Worm (Caenorhabditis elegans): ENCODE results near the gene Y26G10.6.
A peak's percentile ranks its signal among the peaks of the same experiment; 100 is the strongest.

Gene Y26G10.6

DNA sequence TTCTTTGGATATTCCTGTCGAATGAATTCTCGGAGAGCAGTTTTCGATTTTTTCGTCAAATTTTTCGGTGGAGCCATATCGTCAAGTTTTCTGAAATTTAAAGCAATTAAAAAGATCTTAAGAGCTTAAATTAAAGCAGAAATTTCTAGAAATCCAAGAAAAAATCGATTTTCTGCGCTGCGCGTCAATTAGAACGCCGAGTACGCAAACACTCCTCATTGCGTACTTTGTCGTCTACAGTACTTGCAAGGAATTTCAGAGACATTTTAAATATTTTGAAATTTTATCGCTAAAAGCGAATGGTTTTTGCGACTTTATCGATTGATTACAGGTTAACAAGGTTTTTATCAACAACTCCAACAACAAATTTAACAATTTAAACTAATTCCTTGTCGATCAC lies 44.6 kb upstream of the Y26G10.6 start (continued):
- TF ChIP-seq xnd-1 (tag; optimal IDR thresholded peaks at IDR 0.05), result no peak
- no peak for TF ChIP-seq repo-1 (tag; optimal IDR thresholded peaks at IDR 0.05)
- no peak for TF ChIP-seq Y53F4B.3 (GFP tag; IDR thresholded peaks at IDR 0.05)
- TF ChIP-seq F49E8.2 (tag; optimal IDR thresholded peaks at IDR 0.05; ENCODE audit: insufficient read depth), result peak; percentile 2
- TF ChIP-seq F23B12.7 (tag; optimal IDR thresholded peaks at IDR 0.05; ENCODE audit: insufficient read depth), result no peak
- TF ChIP-seq B0336.3 (GFP tag; IDR thresholded peaks at IDR 0.05), result no peak
- TF ChIP-seq C06A6.2 (GFP tag; conservative IDR thresholded peaks at IDR 0.05), result no peak
- TF ChIP-seq lag-1 (GFP tag; IDR thresholded peaks at IDR 0.05), result no peak
- no peak for TF ChIP-seq attf-5 (GFP tag; optimal IDR thresholded peaks at IDR 0.05)
- no peak for TF ChIP-seq lin-35 (GFP tag; optimal IDR thresholded peaks at IDR 0.05)
- no peak for TF ChIP-seq dox-1 (GFP tag; IDR thresholded peaks at IDR 0.05)
- TF ChIP-seq B0261.1 (tag; optimal IDR thresholded peaks at IDR 0.05), result no peak
- TF ChIP-seq Y95B8A.8 (GFP tag; IDR thresholded peaks at IDR 0.05), result no peak
- peak; percentile 75 for TF ChIP-seq lsl-1 (GFP tag; optimal IDR thresholded peaks at IDR 0.05)
- no peak for TF ChIP-seq ceh-27 (GFP tag; optimal IDR thresholded peaks at IDR 0.05)
- no peak for TF ChIP-seq F55B11.4 (tag; optimal IDR thresholded peaks at IDR 0.05; ENCODE audit: borderline replicate concordance, insufficient read depth)
- TF ChIP-seq madf-8 (GFP tag; conservative IDR thresholded peaks at IDR 0.05), result no peak
- TF ChIP-seq nhr-90 (tag; optimal IDR thresholded peaks at IDR 0.05), result no peak

DNA sequence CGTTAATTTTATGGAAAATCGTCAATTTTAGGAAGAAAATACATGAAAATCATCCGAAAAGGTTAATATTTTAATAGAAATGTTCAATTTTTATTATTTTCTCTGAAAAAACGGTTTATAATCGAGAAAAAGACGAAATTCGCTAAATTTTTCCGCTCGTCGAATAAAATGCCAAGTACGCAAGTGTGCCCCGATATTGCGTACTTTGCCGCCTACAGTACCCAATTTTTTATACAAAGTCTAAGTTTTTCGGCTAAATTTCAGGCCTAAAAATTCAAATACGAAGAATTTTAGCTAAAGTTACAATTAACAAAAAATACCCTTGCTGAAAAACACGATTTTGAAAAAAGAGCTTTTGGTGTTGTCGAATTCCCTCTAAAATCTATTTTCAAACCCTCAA lies 40.9 kb upstream of the Y26G10.6 start:
- TF ChIP-seq lsl-1 (GFP tag; optimal IDR thresholded peaks at IDR 0.05), result peak; percentile 88
- TF ChIP-seq efl-1 (GFP tag; optimal IDR thresholded peaks at IDR 0.05), result no peak
- no peak for TF ChIP-seq Y79H2A.3 (GFP tag; conservative IDR thresholded peaks at IDR 0.05)
- TF ChIP-seq D2030.7 (GFP tag; IDR thresholded peaks at IDR 0.05), result peak; percentile 48
- peak; percentile 63 for TF ChIP-seq madf-6 (GFP tag; IDR thresholded peaks at IDR 0.05)
- no peak for TF ChIP-seq madf-8 (GFP tag; conservative IDR thresholded peaks at IDR 0.05)
- 0 out of 2 replicates have a peak, but pooled peaks have one; percentile 16 for TF ChIP-seq ceh-91 (GFP tag; IDR thresholded peaks at IDR 0.05)
- TF ChIP-seq xnd-1 (tag; optimal IDR thresholded peaks at IDR 0.05), result peak; percentile 56

DNA sequence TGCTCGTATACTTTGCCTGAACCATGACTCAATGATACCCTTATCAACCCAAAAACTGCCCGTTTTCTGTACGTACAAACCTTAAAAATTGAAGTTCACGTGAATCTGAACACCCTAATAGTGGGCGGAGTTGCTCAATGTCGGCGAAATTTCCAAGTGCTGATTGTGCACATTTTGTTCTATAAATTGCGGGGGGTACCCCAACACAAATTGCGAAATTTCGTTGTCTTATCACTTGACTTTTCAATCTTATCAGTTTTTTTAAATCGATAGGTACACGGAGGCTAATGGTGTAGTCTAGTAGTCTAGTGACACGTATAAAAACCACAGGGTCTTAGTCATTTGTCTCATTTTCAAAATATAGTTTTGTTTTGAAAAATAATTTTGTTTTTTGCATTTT lies 40.5 kb upstream of the Y26G10.6 start, which contains the start of gene fbxa-108:
fbxa-108 (minus strand) TSS at position 158 of the 400 bp plus-strand sequence.
- TF ChIP-seq attf-5 (GFP tag; optimal IDR thresholded peaks at IDR 0.05), result peak; percentile 13
- peak; percentile 64 for TF ChIP-seq B0336.3 (GFP tag; IDR thresholded peaks at IDR 0.05)
- TF ChIP-seq nhr-80 (tag; optimal IDR thresholded peaks at IDR 0.05), result peak; percentile 99
- TF ChIP-seq F23B12.7 (tag; optimal IDR thresholded peaks at IDR 0.05; ENCODE audit: insufficient read depth), result peak; percentile 10
- TF ChIP-seq unc-62 (GFP tag; optimal IDR thresholded peaks at IDR 0.05), result peak; percentile 17
- TF ChIP-seq madf-10 (tag; optimal IDR thresholded peaks at IDR 0.05), result peak; percentile 33
- no peak for TF ChIP-seq sea-2 (GFP tag; IDR thresholded peaks at IDR 0.05)
- TF ChIP-seq tbp1 (GFP tag; optimal IDR thresholded peaks at IDR 0.05), result peak; percentile 22
- no peak for TF ChIP-seq snpc-4 (GFP tag; optimal IDR thresholded peaks at IDR 0.05)
- peak in 3 of 4 experiments; percentile 45 to 71 (median 61) for TF ChIP-seq snpc-4 (tag; optimal IDR thresholded peaks at IDR 0.05)
- no peak for TF ChIP-seq K11D2.4 (GFP tag; IDR thresholded peaks at IDR 0.05)
- TF ChIP-seq ets-4 (GFP tag; optimal IDR thresholded peaks at IDR 0.05), result peak; percentile 67
- TF ChIP-seq lsy-27 (tag; optimal IDR thresholded peaks at IDR 0.05; ENCODE audit: borderline replicate concordance, insufficient read depth), result no peak
- TF ChIP-seq ztf-22 (GFP tag; optimal IDR thresholded peaks at IDR 0.05), result peak; percentile 79
- peak; percentile 78 for TF ChIP-seq atf-7 (tag; optimal IDR thresholded peaks at IDR 0.05)
- no peak for TF ChIP-seq hlh-12 (tag; optimal IDR thresholded peaks at IDR 0.05)
- peak; percentile 14 to 35 for TF ChIP-seq let-607 (tag; optimal IDR thresholded peaks at IDR 0.05)
- peak; percentile 9 for TF ChIP-seq F22D6.2 (tag; optimal IDR thresholded peaks at IDR 0.05)
- TF ChIP-seq pha-4 (tag; optimal IDR thresholded peaks at IDR 0.05), result peak; percentile 82
- TF ChIP-seq dox-1 (GFP tag; IDR thresholded peaks at IDR 0.05), result peak; percentile 55; the same call in 1 of the 2 replicates
- 0 out of 2 replicates have a peak, but pooled peaks have one; percentile 46 for TF ChIP-seq egl-44 (GFP tag; IDR thresholded peaks at IDR 0.05)
- no peak for TF ChIP-seq lsl-1 (GFP tag; optimal IDR thresholded peaks at IDR 0.05)
- peak; percentile 60; the same call in 1 of the 2 replicates for TF ChIP-seq nfyb-1 (GFP tag; IDR thresholded peaks at IDR 0.05)
- no peak for TF ChIP-seq die-1 (tag; optimal IDR thresholded peaks at IDR 0.05)
- TF ChIP-seq cebp-1 (GFP tag; IDR thresholded peaks at IDR 0.05), result peak; percentile 97
- peak; percentile 97 for TF ChIP-seq cebp-1 (tag; optimal IDR thresholded peaks at IDR 0.05)
- peak; percentile 59 for TF ChIP-seq nhr-90 (tag; optimal IDR thresholded peaks at IDR 0.05)
